Fruit fly (Drosophila melanogaster): ENCODE measurements around the gene CG31715.

Gene CG31715

DNA sequence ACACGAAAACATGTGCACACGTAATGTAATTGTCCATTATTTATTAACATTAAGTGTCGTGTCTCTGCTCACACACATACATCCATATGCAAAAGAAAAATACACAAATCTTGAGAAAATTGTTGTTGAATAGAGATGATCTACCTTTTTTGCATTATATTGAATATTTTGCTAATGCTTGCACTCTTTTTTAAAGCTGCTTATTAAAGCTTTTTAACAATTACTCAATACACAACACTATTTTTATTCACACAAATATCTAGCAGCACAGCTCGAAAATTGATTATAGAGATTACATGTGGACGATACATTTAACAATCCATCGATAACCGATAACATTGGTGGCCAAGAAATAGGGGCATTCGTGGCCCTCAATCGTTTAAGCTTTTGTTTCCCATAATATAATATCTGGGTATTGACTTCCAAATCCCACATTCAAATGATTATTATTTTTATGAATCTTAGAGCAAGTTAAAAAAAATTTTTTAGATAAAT is 49.3 kb upstream of the CG31715 start, which contains the start of gene Ufd4 (continued):
- TF ChIP-seq cg (GFP tag; optimal IDR thresholded peaks at IDR 0.05) = peak; percentile 84
- TF ChIP-seq Hr39 (optimal IDR thresholded peaks at IDR 0.05) = no peak
- TF ChIP-seq lov (optimal IDR thresholded peaks at IDR 0.05) = no peak
- no peak; the same call in 2 of the 3 replicates for TF ChIP-seq lov (GFP tag; IDR thresholded peaks at IDR 0.05)
- peak; percentile 25; the same call in 1 of the 2 replicates for TF ChIP-seq rib (GFP tag; IDR thresholded peaks at IDR 0.05)
- peak; percentile 56 for TF ChIP-seq CG1647 (GFP tag; optimal IDR thresholded peaks at IDR 0.05)
- no peak for TF ChIP-seq kni (GFP tag; optimal IDR thresholded peaks at IDR 0.05)
- peak; percentile 62 for TF ChIP-seq dmrt11E (tag; optimal IDR thresholded peaks at IDR 0.05)
- peak; percentile 15 for TF ChIP-seq Sry-β (GFP tag; optimal IDR thresholded peaks at IDR 0.05)
- peak in 1 of 3 experiments; percentile 69 for TF ChIP-seq Stat92E (GFP tag; optimal IDR thresholded peaks at IDR 0.05)
- no peak for TF ChIP-seq peb (GFP tag; IDR thresholded peaks at IDR 0.05)
- peak; percentile 40 for TF ChIP-seq her (GFP tag; optimal IDR thresholded peaks at IDR 0.05)
- peak; percentile 14 for TF ChIP-seq CG8089 (GFP tag; optimal IDR thresholded peaks at IDR 0.05)
- no peak for TF ChIP-seq mld (GFP tag; IDR thresholded peaks at IDR 0.05; ENCODE audit: partially characterized antibody)
- peak; percentile 48 for TF ChIP-seq B-H2 (GFP tag; optimal IDR thresholded peaks at IDR 0.05)
- TF ChIP-seq fru (optimal IDR thresholded peaks at IDR 0.05) = no peak
- TF ChIP-seq Ssrp (tag; optimal IDR thresholded peaks at IDR 0.05) = peak; percentile 68
- TF ChIP-seq tna (GFP tag; IDR thresholded peaks at IDR 0.05; ENCODE audit: partially characterized antibody) = no peak
- TF ChIP-seq CG33213 (GFP tag; optimal IDR thresholded peaks at IDR 0.05) = no peak
- peak; percentile 61 for TF ChIP-seq CG12104 (GFP tag; optimal IDR thresholded peaks at IDR 0.05)
- no peak for TF ChIP-seq MTF-1 (GFP tag; optimal IDR thresholded peaks at IDR 0.05; ENCODE audit: borderline replicate concordance)
- TF ChIP-seq pho (GFP tag; optimal IDR thresholded peaks at IDR 0.05) = peak; percentile 61
- TF ChIP-seq Xbp1 (GFP tag; optimal IDR thresholded peaks at IDR 0.05) = peak; percentile 76
- TF ChIP-seq tin (GFP tag; optimal IDR thresholded peaks at IDR 0.05) = peak; percentile 68
- TF ChIP-seq Optix (GFP tag; IDR thresholded peaks at IDR 0.05) = no peak
- TF ChIP-seq wek (GFP tag; optimal IDR thresholded peaks at IDR 0.05) = peak; percentile 98
- TF ChIP-seq E2f2 (GFP tag; IDR thresholded peaks at IDR 0.05) = peak; percentile 33; the same call in 1 of the 2 replicates
- peak; percentile 50; the same call in 1 of the 2 replicates for TF ChIP-seq CG32767 (GFP tag; IDR thresholded peaks at IDR 0.05)
- peak; percentile 55 for TF ChIP-seq ERR (GFP tag; optimal IDR thresholded peaks at IDR 0.05)
- peak; percentile 41 for TF ChIP-seq CG6254 (GFP tag; optimal IDR thresholded peaks at IDR 0.05)
- TF ChIP-seq ssp (GFP tag; IDR thresholded peaks at IDR 0.05) = no peak; the same call in 1 of the 2 replicates
- TF ChIP-seq Trl (optimal IDR thresholded peaks at IDR 0.05) = no peak
- TF ChIP-seq Trl (GFP tag; optimal IDR thresholded peaks at IDR 0.05) = peak; percentile 69
- TF ChIP-seq eyg (GFP tag; optimal IDR thresholded peaks at IDR 0.05) = peak; percentile 23
- TF ChIP-seq YL-1 (GFP tag; optimal IDR thresholded peaks at IDR 0.05) = peak; percentile 37
- TF ChIP-seq CG17829 (tag; optimal IDR thresholded peaks at IDR 0.05) = peak; percentile 83
- no peak for TF ChIP-seq NfI (GFP tag; optimal IDR thresholded peaks at IDR 0.05)
- TF ChIP-seq dm (GFP tag; optimal IDR thresholded peaks at IDR 0.05) = peak; percentile 8
- peak; percentile 95 for TF ChIP-seq CG30020 (tag; optimal IDR thresholded peaks at IDR 0.05)
- TF ChIP-seq grn (GFP tag; optimal IDR thresholded peaks at IDR 0.05) = no peak
- TF ChIP-seq dpn (GFP tag; optimal IDR thresholded peaks at IDR 0.05) = peak; percentile 66 to 76
- TF ChIP-seq Xrp1 (GFP tag; IDR thresholded peaks at IDR 0.05) = peak; percentile 79
- TF ChIP-seq crol (GFP tag; IDR thresholded peaks at IDR 0.05) = no peak
- peak; percentile 74; the same call in 1 of the 2 replicates for TF ChIP-seq HLH3B (GFP tag; IDR thresholded peaks at IDR 0.05)
- TF ChIP-seq Nf-YA (GFP tag; IDR thresholded peaks at IDR 0.05) = peak; percentile 44; the same call in 1 of the 2 replicates
- no peak for TF ChIP-seq lab (GFP tag; optimal IDR thresholded peaks at IDR 0.05)
- peak; percentile 73 for TF ChIP-seq CG17359 (tag; optimal IDR thresholded peaks at IDR 0.05)
- TF ChIP-seq CG43689 (GFP tag; IDR thresholded peaks at IDR 0.05) = no peak
- TF ChIP-seq CG2712 (tag; optimal IDR thresholded peaks at IDR 0.05) = peak; percentile 86
- TF ChIP-seq gt (GFP tag; IDR thresholded peaks at IDR 0.05) = no peak
- peak; percentile 19 for TF ChIP-seq CG18011 (GFP tag; optimal IDR thresholded peaks at IDR 0.05)
